Fruit fly (Drosophila melanogaster): ENCODE measurements around the gene CG2120.

CG2120 gene

dm6 chrX:8176291-8177029, 40.8 kb downstream of the CG2120 start:
- TF ChIP-seq noc (tag; optimal IDR thresholded peaks at IDR 0.05), result no peak

- TF ChIP-seq noc (tag; optimal IDR thresholded peaks at IDR 0.05), result no peak
These were observed 41.4 kb downstream of the CG2120 start, which contains the start of gene slpr for dm6 chrX:8177030-8177349. Gene slpr, minus strand, starts transcription at chrX:8177185.

dm6 chrX:8177742-8178141, 42.1 kb downstream of the CG2120 start:
- no peak for TF ChIP-seq noc (tag; optimal IDR thresholded peaks at IDR 0.05)

- no peak for TF ChIP-seq noc (tag; optimal IDR thresholded peaks at IDR 0.05)
These were observed 42.7 kb downstream of the CG2120 start, which contains the start of gene sdt for dm6 chrX:8178165-8178955. Gene sdt, plus strand, starts transcription at chrX:8178549.

- no peak for TF ChIP-seq noc (tag; optimal IDR thresholded peaks at IDR 0.05)
These were observed 43.4 kb downstream of the CG2120 start for dm6 chrX:8178989-8179388.

- no peak for TF ChIP-seq noc (tag; optimal IDR thresholded peaks at IDR 0.05)
These were observed 44.2 kb downstream of the CG2120 start for dm6 chrX:8179858-8180257.

All from whole organism, larva.